Worm (Caenorhabditis elegans) whole organism, L4 larva: ENCODE data around the gene fkh-5.

Experiments used
- F10B5.3 ChIP-seq: sonication (generic microtip); optimal IDR thresholded peaks from 2 replicates; lab custom pipeline; 2016; ENCODE audit warnings: mild to moderate bottlenecking, missing genetic modification characterization, missing compliant biosample characterization
- F37D6.2 ChIP-seq: sonication (generic microtip); optimal IDR thresholded peaks from 2 replicates; lab custom pipeline; 2016; ENCODE audit warnings: mild to moderate bottlenecking, missing genetic modification characterization, missing compliant biosample characterization
- T26A8.4 ChIP-seq: fragments of 200-800 bp; sonication (Bioruptor generic); IDR thresholded peaks from 2 replicates; pipeline ENCODE4 v1.3.6; 2022; ENCODE audit warnings: missing genetic modification characterization, missing compliant biosample characterization
- Y105C5A.15 ChIP-seq: fragments of 200-800 bp; sonication (Bioruptor generic); IDR thresholded peaks from 2 replicates; pipeline ENCODE4 v1.3.6; 2022; ENCODE audit warnings: missing genetic modification characterization, missing compliant biosample characterization
- Y5F2A.4 ChIP-seq: fragments of 200-800 bp; sonication (Bioruptor generic); optimal IDR thresholded peaks from 2 replicates; lab custom pipeline; 2018; ENCODE audit warnings: mild to moderate bottlenecking, missing genetic modification characterization, missing compliant biosample characterization
- aha-1 ChIP-seq: fragments of 150-350 bp; peaks from one replicate; lab custom pipeline; 2014; ENCODE audit warnings: missing biosample characterization, missing genetic modification characterization
- aly-2 ChIP-seq: sonication (generic microtip); optimal IDR thresholded peaks from 2 replicates; lab custom pipeline; 2018; ENCODE audit warnings: missing biosample characterization, missing genetic modification characterization
- ama-1 ChIP-seq: fragments of 150-350 bp; optimal IDR thresholded peaks from 2 replicates; lab custom pipeline; 2014; ENCODE audit warnings: inconsistent platforms, mixed read lengths
- arid-1 ChIP-seq: fragments of 200-800 bp; sonication (Bioruptor generic); conservative IDR thresholded peaks from 2 replicates; pipeline ENCODE4 v1.3.6; 2022; ENCODE audit warnings: missing genetic modification reagents, missing genetic modification characterization, missing compliant biosample characterization
- attf-4 ChIP-seq: sonication (generic microtip); optimal IDR thresholded peaks from 3 replicates; lab custom pipeline; 2017; ENCODE audit warnings: missing biosample characterization, missing genetic modification characterization
- ceh-20 ChIP-seq: fragments of 200-800 bp; sonication (Bioruptor generic); IDR thresholded peaks from 2 replicates; pipeline ENCODE4 v1.3.6; 2022; ENCODE audit warnings: missing genetic modification reagents, missing genetic modification characterization, missing compliant biosample characterization
- ces-1 ChIP-seq: fragments of 150-350 bp; sonication (generic microtip); optimal IDR thresholded peaks from 4 replicates; lab custom pipeline; 2014; ENCODE audit warnings: missing biosample characterization, missing genetic modification reagents, missing genetic modification characterization
- cey-2 ChIP-seq: sonication (generic microtip); optimal IDR thresholded peaks from 3 replicates; lab custom pipeline; 2017; ENCODE audit warnings: missing genetic modification characterization, mild to moderate bottlenecking, missing compliant biosample characterization, antibody characterized with exemption, borderline replicate concordance; ENCODE audit not compliant: insufficient read depth
- daf-12 ChIP-seq: fragments of 150-350 bp; optimal IDR thresholded peaks from 2 replicates; lab custom pipeline; 2014; ENCODE audit warnings: missing biosample characterization, missing genetic modification reagents, missing genetic modification characterization
- daf-16 ChIP-seq, 3 experiments: sonication (generic microtip); optimal IDR thresholded peaks; 2 replicates each; lab custom pipeline; 2016 to 2017; ENCODE audit warnings: missing genetic modification characterization in 3 of 3, missing genetic modification reagents in 3 of 3, mild to moderate bottlenecking in 2 of 3, missing compliant biosample characterization in 2 of 3, missing biosample characterization in 1 of 3, moderate library complexity in 1 of 3
- daf-19 ChIP-seq: fragments of 200-800 bp; sonication (Bioruptor generic); conservative IDR thresholded peaks from 2 replicates; pipeline ENCODE4 v1.3.6; 2022; ENCODE audit warnings: missing genetic modification characterization, missing compliant biosample characterization
- daf-8 ChIP-seq: fragments of 200-800 bp; sonication (Bioruptor generic); IDR thresholded peaks from 2 replicates; pipeline ENCODE4 v1.3.6; 2022; ENCODE audit warnings: missing genetic modification characterization, missing compliant biosample characterization
- dmd-6 ChIP-seq: fragments of 200-800 bp; sonication (Bioruptor generic); IDR thresholded peaks from 2 replicates; pipeline ENCODE4 v1.3.6; 2022; ENCODE audit warnings: missing genetic modification reagents, missing genetic modification characterization, missing compliant biosample characterization
- dmd-8 ChIP-seq: fragments of 200-800 bp; sonication (Bioruptor generic); IDR thresholded peaks from 2 replicates; pipeline ENCODE4 v1.3.6; 2022; ENCODE audit warnings: missing genetic modification characterization, missing compliant biosample characterization
- dmd-9 ChIP-seq: fragments of 200-800 bp; sonication (Bioruptor generic); IDR thresholded peaks from 2 replicates; pipeline ENCODE4 v1.3.6; 2022; ENCODE audit warnings: missing genetic modification reagents, missing genetic modification characterization, missing compliant biosample characterization
- duxl-1 ChIP-seq: sonication (generic microtip); optimal IDR thresholded peaks from 2 replicates; lab custom pipeline; 2016; ENCODE audit warnings: mild to moderate bottlenecking, missing genetic modification characterization, moderate library complexity, missing compliant biosample characterization; ENCODE audit not compliant: poor library complexity
- fos-1 ChIP-seq: fragments of 150-350 bp; optimal IDR thresholded peaks from 2 replicates; lab custom pipeline; 2014; ENCODE audit warnings: missing biosample characterization, missing genetic modification characterization
- hlh-30 ChIP-seq: sonication (generic microtip); optimal IDR thresholded peaks from 2 replicates; lab custom pipeline; 2017; ENCODE audit warnings: antibody characterized with exemption, mild to moderate bottlenecking, missing genetic modification characterization, missing compliant biosample characterization; ENCODE audit not compliant: insufficient read depth
- mdt-29 ChIP-seq: fragments of 200-800 bp; sonication (Bioruptor generic); IDR thresholded peaks from 2 replicates; pipeline ENCODE4 v1.3.6; 2022; ENCODE audit warnings: missing genetic modification reagents, missing genetic modification characterization, missing compliant biosample characterization
- mep-1 ChIP-seq: fragments of 150-350 bp; sonication (generic microtip); optimal IDR thresholded peaks from 3 replicates; lab custom pipeline; 2014; ENCODE audit warnings: missing biosample characterization, missing genetic modification characterization
- mes-2 ChIP-seq: sonication (generic microtip); optimal IDR thresholded peaks from 2 replicates; lab custom pipeline; 2016; ENCODE audit warnings: missing genotype, mild to moderate bottlenecking, missing genetic modification characterization, missing compliant biosample characterization; ENCODE audit not compliant: poor library complexity, severe bottlenecking
- nhr-10 ChIP-seq: fragments of 150-350 bp; optimal IDR thresholded peaks from 2 replicates; lab custom pipeline; 2014; ENCODE audit warnings: missing biosample characterization, missing genetic modification characterization
- nhr-11 ChIP-seq: fragments of 150-350 bp; optimal IDR thresholded peaks from 2 replicates; lab custom pipeline; 2014; ENCODE audit warnings: missing biosample characterization, missing genetic modification characterization
- nhr-25 ChIP-seq: sonication (generic microtip); optimal IDR thresholded peaks from 2 replicates; lab custom pipeline; 2017; ENCODE audit warnings: missing genetic modification characterization, mild to moderate bottlenecking, missing compliant biosample characterization, antibody characterized with exemption, moderate library complexity, borderline replicate concordance; ENCODE audit not compliant: insufficient read depth
- nhr-28 ChIP-seq: fragments of 150-350 bp; optimal IDR thresholded peaks from 2 replicates; lab custom pipeline; 2014; ENCODE audit warnings: missing biosample characterization, missing genetic modification characterization
- nhr-41 ChIP-seq: fragments of 200-800 bp; sonication (Bioruptor generic); IDR thresholded peaks from 2 replicates; pipeline ENCODE4 v1.3.6; 2022; ENCODE audit warnings: missing genetic modification reagents, missing genetic modification characterization, missing compliant biosample characterization
- nhr-77 ChIP-seq: fragments of 150-350 bp; optimal IDR thresholded peaks from 2 replicates; lab custom pipeline; 2014; ENCODE audit warnings: missing biosample characterization, missing genetic modification characterization
- pha-4 ChIP-seq, 2 experiments: fragments of 150-350 bp in 1 of 2; fragments of 200-800 bp in 1 of 2; sonication (Bioruptor generic) in 1 of 2; IDR thresholded peaks in 1 of 2; optimal IDR thresholded peaks in 1 of 2; 2 replicates each; pipeline versions ENCODE4 v1.3.6 to Lab custom; 2014 to 2022; ENCODE audit warnings: missing genetic modification characterization in 2 of 2, missing genetic modification reagents in 2 of 2, missing biosample characterization in 1 of 2, missing compliant biosample characterization in 1 of 2
- saeg-2 ChIP-seq: fragments of 200-800 bp; sonication (Bioruptor generic); IDR thresholded peaks from 2 replicates; pipeline ENCODE4 v1.3.6; 2022; ENCODE audit warnings: missing genetic modification reagents, missing genetic modification characterization, missing compliant biosample characterization
- set-16 ChIP-seq: fragments of 200-800 bp; sonication (Bioruptor generic); IDR thresholded peaks from 2 replicates; pipeline ENCODE4 v1.3.6; 2022; ENCODE audit warnings: missing genetic modification reagents, missing genetic modification characterization, missing compliant biosample characterization
- skn-1 ChIP-seq: fragments of 150-350 bp; optimal IDR thresholded peaks from 2 replicates; lab custom pipeline; 2014; ENCODE audit warnings: missing biosample characterization, missing genetic modification characterization
- snpc-1.2 ChIP-seq: fragments of 200-800 bp; sonication (Bioruptor generic); IDR thresholded peaks from 2 replicates; pipeline ENCODE4 v1.3.6; 2022; ENCODE audit warnings: missing genetic modification reagents, missing genetic modification characterization, missing compliant biosample characterization
- tag-97 ChIP-seq: fragments of 200-800 bp; sonication (Bioruptor generic); IDR thresholded peaks from 2 replicates; pipeline ENCODE4 v1.3.6; 2022; ENCODE audit warnings: missing genetic modification characterization, missing compliant biosample characterization
- unc-130 ChIP-seq: sonication (generic microtip); optimal IDR thresholded peaks from 2 replicates; lab custom pipeline; 2016; ENCODE audit warnings: missing genetic modification reagents, missing genetic modification characterization, missing compliant biosample characterization
- vab-7 ChIP-seq: fragments of 200-800 bp; sonication (Bioruptor generic); IDR thresholded peaks from 2 replicates; pipeline ENCODE4 v1.3.6; 2022; ENCODE audit warnings: missing genetic modification reagents, missing genetic modification characterization, missing compliant biosample characterization
- zfp-2 ChIP-seq: sonication (generic microtip); optimal IDR thresholded peaks from 2 replicates; lab custom pipeline; 2016; ENCODE audit warnings: mild to moderate bottlenecking, missing genetic modification characterization, missing compliant biosample characterization
- zip-2 ChIP-seq: fragments of 150-350 bp; optimal IDR thresholded peaks from 2 replicates; lab custom pipeline; 2014; ENCODE audit warnings: missing biosample characterization, missing genetic modification characterization
- ztf-7 ChIP-seq: fragments of 150-350 bp; optimal IDR thresholded peaks from 2 replicates; lab custom pipeline; 2014; ENCODE audit warnings: missing biosample characterization, missing genetic modification characterization

fkh-5 gene

DNA sequence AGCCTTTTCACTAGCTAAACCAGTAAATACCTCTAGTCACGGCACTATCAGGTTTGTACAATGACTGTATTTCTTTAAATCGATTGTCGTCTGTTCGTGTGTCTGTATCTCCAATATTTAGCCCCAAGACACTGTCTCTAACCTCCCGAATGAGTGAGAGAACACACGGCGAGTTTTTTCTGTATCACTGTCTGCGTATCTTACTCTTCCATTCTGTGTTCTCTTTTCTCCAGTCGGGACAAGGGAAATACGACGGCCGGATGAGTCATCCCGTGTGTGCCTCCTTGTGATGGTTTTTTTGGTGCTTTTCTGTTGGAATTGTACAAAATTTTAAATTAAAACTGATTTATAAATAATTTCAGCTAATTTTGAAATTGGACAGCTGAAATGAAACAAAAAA lies 48.4 kb upstream of the fkh-5 start (continued):
- TF ChIP-seq T26A8.4 (GFP tag; lab: Robert Waterston, UW) (peak; percentile 67), nhr-41 (no peak), pha-4 (GFP tag; IDR thresholded peaks at IDR 0.05; lab: Robert Waterston, UW) (0 out of 2 replicates have a peak, but pooled peaks have one; percentile 50), pha-4 (tag; optimal IDR thresholded peaks at IDR 0.05; lab: Kevin White, UChicago) (peak; percentile 64), daf-19 (GFP tag; lab: Robert Waterston, UW) (0 out of 2 replicates have a peak, but pooled peaks have one; percentile 39), mdt-29 (GFP tag; lab: Robert Waterston, UW) (peak; percentile 17; the same call in 1 of the 2 replicates), F10B5.3 (peak; percentile 10), dmd-8 (GFP tag; lab: Robert Waterston, UW) (no peak)

DNA sequence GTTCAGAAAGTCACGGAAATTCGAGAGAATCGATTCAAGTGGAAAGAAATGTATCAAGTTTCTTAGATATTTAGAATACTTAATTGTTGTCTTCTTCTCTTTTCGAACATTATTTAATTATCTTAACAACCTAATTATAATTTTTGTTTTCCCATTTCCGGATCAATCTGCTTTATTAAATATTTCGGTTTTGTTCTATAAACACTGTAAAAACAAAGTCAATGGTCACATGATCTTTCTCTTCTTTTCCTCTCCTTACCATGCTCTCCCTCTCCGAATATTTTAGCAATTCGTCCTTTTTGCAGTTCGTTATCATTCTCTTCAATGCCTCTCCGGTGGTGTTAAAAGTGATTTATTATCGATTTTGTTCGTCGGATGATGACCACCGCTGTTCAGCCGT lies 47.9 kb upstream of the fkh-5 start, which contains the start of gene tag-325:
tag-325 (plus strand) TSS at position 301 of the 400 bp plus-strand sequence.
- TF ChIP-seq tag-97 (no peak), nhr-28 (peak; percentile 15), hlh-30 (tag; lab: Kevin White, UChicago) (peak; percentile 32), dmd-8 (GFP tag; lab: Robert Waterston, UW) (no peak), aha-1 (peak; percentile 42), mep-1 (tag; lab: Kevin White, UChicago) (no peak), snpc-1.2 (GFP tag; lab: Robert Waterston, UW) (no peak), attf-4 (tag; lab: Kevin White, UChicago) (no peak), duxl-1 (tag; lab: Kevin White, UChicago) (no peak), unc-130 (GFP tag; lab: Kevin White, UChicago) (no peak), ces-1 (GFP tag; lab: Kevin White, UChicago) (no peak), nhr-41 (no peak), F37D6.2 (tag; lab: Kevin White, UChicago) (no peak), set-16 (GFP tag; lab: Robert Waterston, UW) (no peak), vab-7 (GFP tag; lab: Robert Waterston, UW) (no peak), T26A8.4 (GFP tag; lab: Robert Waterston, UW) (no peak), cey-2 (tag; lab: Kevin White, UChicago) (no peak), daf-16 (GFP tag; optimal IDR thresholded peaks at IDR 0.05; lab: Kevin White, UChicago) (no peak), daf-16 (tag; optimal IDR thresholded peaks at IDR 0.05; lab: Kevin White, UChicago) (peak; percentile 17), dmd-6 (GFP tag; lab: Robert Waterston, UW) (0 out of 2 replicates have a peak, but pooled peaks have one; percentile 8), saeg-2 (GFP tag; lab: Robert Waterston, UW) (no peak), Y5F2A.4 (GFP tag; lab: Kevin White, UChicago) (no peak), arid-1 (GFP tag; lab: Robert Waterston, UW) (no peak)
- TF ChIP-seq, all 104 proteins: peak for 5

- TF ChIP-seq nhr-25 (tag; lab: Kevin White, UChicago) = no peak
- TF ChIP-seq fos-1 (tag; lab: Kevin White, UChicago) = no peak
- no peak for TF ChIP-seq nhr-77 (tag; lab: Kevin White, UChicago)
- no peak for TF ChIP-seq zip-2 (tag; lab: Kevin White, UChicago)
- TF ChIP-seq ama-1 (lab: Kevin White, UChicago) = peak; percentile 9
- TF ChIP-seq ztf-7 = no peak
- TF ChIP-seq skn-1 (tag; lab: Kevin White, UChicago) = no peak
Measured at ce11 chrIII:4802707-4803106, 41.8 kb upstream of the fkh-5 start, which contains the start of gene metl-5. TSS of gene metl-5 (plus strand) at chrIII:4803007.

DNA sequence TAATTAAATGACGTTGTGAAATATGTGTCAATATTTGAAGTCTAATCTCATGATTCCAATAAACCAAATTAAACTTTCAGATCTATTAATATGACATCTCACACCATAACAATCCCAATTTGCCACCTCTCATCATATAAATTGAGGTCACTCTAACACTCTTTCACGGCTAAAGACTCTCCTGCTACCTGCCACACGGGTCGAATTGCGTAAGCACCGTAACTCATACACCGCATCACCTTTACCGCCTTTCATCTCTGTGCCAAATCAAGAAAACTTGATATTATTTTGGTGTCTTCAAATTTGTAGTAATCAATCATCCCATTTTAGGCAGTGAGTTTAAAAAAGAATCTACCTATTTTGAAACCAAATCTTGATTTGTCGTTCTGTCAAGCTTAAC lies 38.1 kb upstream of the fkh-5 start:
- no peak for TF ChIP-seq daf-8 (GFP tag; lab: Robert Waterston, UW)
- no peak for TF ChIP-seq mes-2 (tag; lab: Kevin White, UChicago)
- no peak for TF ChIP-seq dmd-9 (GFP tag; lab: Robert Waterston, UW)
- no peak for TF ChIP-seq Y105C5A.15 (GFP tag; lab: Robert Waterston, UW)
- no peak for TF ChIP-seq nhr-10 (tag; lab: Kevin White, UChicago)
- TF ChIP-seq zfp-2 (tag; lab: Kevin White, UChicago) = no peak
- TF ChIP-seq daf-12 (tag; lab: Kevin White, UChicago) = no peak
- no peak for TF ChIP-seq nhr-11 (tag; lab: Kevin White, UChicago)
- TF ChIP-seq saeg-2 (GFP tag; lab: Robert Waterston, UW) = no peak
- no peak for TF ChIP-seq aly-2 (tag; lab: Kevin White, UChicago)
- no peak for TF ChIP-seq ceh-20 (GFP tag; lab: Robert Waterston, UW)
- no peak for TF ChIP-seq zip-2 (tag; lab: Kevin White, UChicago)
- TF ChIP-seq, all 104 proteins: peak for 0
